Worm (Caenorhabditis elegans): Measurements from ENCODE around the gene mec-12.

Gene mec-12

DNA sequence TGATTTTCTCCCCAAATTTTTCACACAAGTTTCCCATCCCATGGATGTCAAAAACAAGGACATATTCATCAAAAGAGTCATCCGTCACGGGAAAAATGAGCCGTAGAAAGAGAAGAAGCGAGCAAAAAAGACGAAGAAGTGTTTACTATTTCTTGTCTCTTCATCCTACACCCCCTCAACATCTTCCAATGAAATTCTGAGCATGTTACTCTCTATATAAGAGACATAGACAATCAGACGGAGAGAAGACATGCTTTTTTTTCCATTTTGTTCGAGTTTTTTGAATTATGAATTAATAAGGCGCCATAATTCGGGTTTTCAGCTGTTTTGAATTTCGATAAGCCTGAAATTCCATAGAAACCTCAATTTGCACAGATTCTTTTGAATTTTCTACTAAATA, 42.9 kb downstream of the mec-12 start:
- TF ChIP-seq pbrm-1 (GFP tag; IDR thresholded peaks at IDR 0.05) (no peak), hmg-1.2 (GFP tag; IDR thresholded peaks at IDR 0.05) (peak; percentile 7; the same call in 1 of the 2 replicates)

DNA sequence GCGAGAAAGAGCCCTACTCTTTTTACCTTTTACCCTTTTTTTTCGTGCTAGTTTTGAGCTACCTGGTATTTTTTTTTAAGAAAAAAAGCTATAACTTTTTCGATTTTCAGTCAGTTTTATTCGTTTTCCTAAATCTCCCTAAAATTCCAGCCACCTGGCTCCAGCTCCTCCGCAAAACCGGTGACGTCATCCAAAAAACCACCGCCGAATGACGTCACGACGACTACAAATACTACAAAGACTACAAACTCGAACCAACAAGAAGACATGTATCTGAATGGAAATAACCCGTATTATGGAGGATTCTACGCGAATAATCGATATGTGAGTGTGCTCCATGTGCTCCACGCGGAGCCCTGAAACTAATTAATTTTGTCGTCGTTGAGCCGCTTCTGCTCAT, 44.3 kb downstream of the mec-12 start:
- TF ChIP-seq mxl-1 (tag; optimal IDR thresholded peaks at IDR 0.05) (no peak), repo-1 (tag; optimal IDR thresholded peaks at IDR 0.05) (no peak), F23B12.7 (tag; optimal IDR thresholded peaks at IDR 0.05; ENCODE audit: insufficient read depth) (no peak), him-1 (tag; optimal IDR thresholded peaks at IDR 0.05) (no peak), pbrm-1 (GFP tag; IDR thresholded peaks at IDR 0.05) (no peak), nhr-27 (tag; optimal IDR thresholded peaks at IDR 0.05) (no peak), madf-3 (GFP tag; IDR thresholded peaks at IDR 0.05) (no peak), ceh-91 (GFP tag; IDR thresholded peaks at IDR 0.05) (no peak), aptf-3 (GFP tag; IDR thresholded peaks at IDR 0.05) (no peak), akir-1 (GFP tag; optimal IDR thresholded peaks at IDR 0.05) (no peak), egl-44 (GFP tag; IDR thresholded peaks at IDR 0.05) (no peak), ztf-28 (GFP tag; IDR thresholded peaks at IDR 0.05) (no peak), F57A8.1 (GFP tag; optimal IDR thresholded peaks at IDR 0.05) (no peak), attf-5 (GFP tag; optimal IDR thresholded peaks at IDR 0.05) (no peak), F22D6.2 (tag; optimal IDR thresholded peaks at IDR 0.05) (no peak), aptf-2 (GFP tag; conservative IDR thresholded peaks at IDR 0.05) (no peak), ztf-26 (tag; optimal IDR thresholded peaks at IDR 0.05) (no peak), F10E7.11 (tag; optimal IDR thresholded peaks at IDR 0.05) (no peak), F52B5.7 (tag; optimal IDR thresholded peaks at IDR 0.05) (no peak)

DNA sequence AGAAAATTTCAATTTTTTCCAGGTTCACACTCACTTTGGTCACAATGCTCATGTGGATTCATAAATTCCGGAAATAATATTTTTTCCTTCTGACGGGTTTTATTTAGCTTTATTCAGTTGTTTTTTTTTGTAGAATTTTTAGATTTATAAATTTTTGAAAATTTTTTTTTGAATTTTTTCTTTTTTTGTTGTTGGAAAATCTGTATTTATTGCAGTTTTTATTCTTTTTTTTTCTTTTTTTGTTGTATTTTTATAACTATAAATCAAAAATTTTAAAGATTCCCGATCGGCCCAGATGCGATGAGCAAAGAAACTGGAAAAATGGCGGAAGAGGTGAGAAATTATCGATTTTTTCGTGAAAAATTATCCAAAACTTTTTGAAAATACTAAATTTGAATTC, 47.5 kb downstream of the mec-12 start, which contains the start of gene ccep-135:
ccep-135 (plus strand) TSS at position 301 of the 400 bp plus-strand sequence.
- TF ChIP-seq sptf-2 (GFP tag; optimal IDR thresholded peaks at IDR 0.05) (no peak), hlh-12 (tag; optimal IDR thresholded peaks at IDR 0.05) (no peak), nhr-120 (GFP tag; IDR thresholded peaks at IDR 0.05) (no peak), lsy-27 (tag; optimal IDR thresholded peaks at IDR 0.05; ENCODE audit: borderline replicate concordance, insufficient read depth) (no peak), madf-6 (GFP tag; IDR thresholded peaks at IDR 0.05) (no peak), ztf-28 (GFP tag; IDR thresholded peaks at IDR 0.05) (no peak)

DNA sequence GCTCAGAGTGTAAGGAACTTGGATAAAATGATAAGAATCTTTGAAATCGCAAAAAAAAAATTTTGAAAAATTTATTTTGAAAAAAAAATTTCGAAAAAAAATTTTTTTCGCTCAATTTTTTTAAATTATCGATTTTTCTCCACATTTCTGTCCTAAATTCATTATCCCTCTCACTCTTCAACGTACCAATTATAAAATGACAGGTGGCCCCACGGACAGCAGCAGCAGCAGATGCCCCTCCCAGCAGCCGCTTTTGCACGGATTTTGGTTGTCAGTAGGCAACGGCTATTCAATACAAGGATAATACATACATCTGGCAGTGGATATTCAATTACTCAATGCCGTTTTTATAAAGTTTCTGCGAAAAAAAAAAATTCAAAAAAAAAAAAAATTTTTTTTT, 52.6 kb downstream of the mec-12 start, which contains the start of gene sft-1:
sft-1 (plus strand) TSS at position 201 of the 400 bp plus-strand sequence.
- TF ChIP-seq K12H6.12 (tag; optimal IDR thresholded peaks at IDR 0.05) (no peak), ccch-3 (GFP tag; optimal IDR thresholded peaks at IDR 0.05) (no peak), zfh-2 (GFP tag; conservative IDR thresholded peaks at IDR 0.05) (no peak), dox-1 (GFP tag; IDR thresholded peaks at IDR 0.05) (no peak), madf-6 (GFP tag; IDR thresholded peaks at IDR 0.05) (no peak), zim-3 (tag; optimal IDR thresholded peaks at IDR 0.05) (no peak), Y95B8A.8 (GFP tag; IDR thresholded peaks at IDR 0.05) (no peak), let-526 (GFP tag; IDR thresholded peaks at IDR 0.05) (no peak), ZK185.1 (tag; optimal IDR thresholded peaks at IDR 0.05; ENCODE audit: poor library complexity, severe bottlenecking) (no peak), hsf-1 (GFP tag; IDR thresholded peaks at IDR 0.05) (no peak), hlh-12 (tag; optimal IDR thresholded peaks at IDR 0.05) (no peak), nfyb-1 (GFP tag; IDR thresholded peaks at IDR 0.05) (no peak), ceh-100 (GFP tag; IDR thresholded peaks at IDR 0.05) (no peak), rec-8 (tag; optimal IDR thresholded peaks at IDR 0.05) (no peak), snpc-1.1 (tag; optimal IDR thresholded peaks at IDR 0.05; ENCODE audit: insufficient read depth) (no peak), ets-4 (GFP tag; optimal IDR thresholded peaks at IDR 0.05) (no peak), ceh-40 (GFP tag; IDR thresholded peaks at IDR 0.05) (no peak)

Measured in whole organism, young adult.